Fruit fly (Drosophila melanogaster): Measurements from ENCODE around the gene CG10077.

CG10077 gene

DNA sequence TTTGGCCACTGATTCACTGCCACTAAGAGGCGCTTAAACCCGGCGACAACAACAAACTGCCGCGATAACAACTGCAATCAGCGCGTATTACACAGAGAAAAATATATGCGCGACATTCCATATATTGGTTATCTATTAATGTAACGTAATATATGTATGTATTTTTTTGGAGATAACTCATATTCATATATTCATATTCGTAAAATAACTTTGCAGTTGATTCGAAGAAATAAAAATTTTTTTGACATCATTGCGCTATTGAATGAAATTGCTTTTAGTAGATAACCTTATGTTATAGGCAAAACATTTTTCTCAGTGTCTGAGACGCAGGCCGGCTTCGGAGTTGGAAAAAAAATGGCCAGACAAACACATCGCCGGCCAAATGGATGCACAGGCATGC lies 41.2 kb upstream of the CG10077 start (continued):
- TF ChIP-seq CG6792 (GFP tag; optimal IDR thresholded peaks at IDR 0.05) = peak; percentile 12
- peak; percentile 28 for TF ChIP-seq Sox14 (GFP tag; optimal IDR thresholded peaks at IDR 0.05)
- TF ChIP-seq salr (GFP tag; optimal IDR thresholded peaks at IDR 0.05) = peak in 1 of 2 experiments; percentile 34
- no peak for TF ChIP-seq CG8319 (GFP tag; optimal IDR thresholded peaks at IDR 0.05)
- TF ChIP-seq Sox102F (GFP tag; optimal IDR thresholded peaks at IDR 0.05) = peak; percentile 16
- TF ChIP-seq ss (GFP tag; optimal IDR thresholded peaks at IDR 0.05) = peak in 1 of 2 experiments; percentile 8
- TF ChIP-seq CG31627 (GFP tag; optimal IDR thresholded peaks at IDR 0.05) = peak; percentile 56
- peak; percentile 35 for TF ChIP-seq Ets96B (tag; optimal IDR thresholded peaks at IDR 0.05)
- peak; percentile 79 for TF ChIP-seq eg (GFP tag; IDR thresholded peaks at IDR 0.05)
- peak; percentile 19 for TF ChIP-seq Sox15 (GFP tag; optimal IDR thresholded peaks at IDR 0.05)
- TF ChIP-seq achi (GFP tag; optimal IDR thresholded peaks at IDR 0.05) = peak; percentile 51
- TF ChIP-seq Met (GFP tag; optimal IDR thresholded peaks at IDR 0.05) = peak; percentile 51
- TF ChIP-seq Hr38 (GFP tag; optimal IDR thresholded peaks at IDR 0.05) = no peak
- TF ChIP-seq CG8119 (GFP tag; IDR thresholded peaks at IDR 0.05) = peak; percentile 76
- TF ChIP-seq Lpt (GFP tag; optimal IDR thresholded peaks at IDR 0.05) = peak; percentile 23
- TF ChIP-seq Eip78C (GFP tag) = peak; percentile 85
- TF ChIP-seq CG34406 (GFP tag; optimal IDR thresholded peaks at IDR 0.05) = peak; percentile 39
- peak; percentile 73 for TF ChIP-seq svp (GFP tag)
- no peak for TF ChIP-seq CG6854 (GFP tag; optimal IDR thresholded peaks at IDR 0.05)
- TF ChIP-seq CG10669 (GFP tag; optimal IDR thresholded peaks at IDR 0.05) = peak; percentile 13
- TF ChIP-seq esn (GFP tag; optimal IDR thresholded peaks at IDR 0.05) = peak; percentile 47
- peak; percentile 24 for TF ChIP-seq CG6808 (GFP tag; optimal IDR thresholded peaks at IDR 0.05)
- peak; percentile 54 for TF ChIP-seq OdsH (GFP tag; optimal IDR thresholded peaks at IDR 0.05)
- TF ChIP-seq CG15336 (GFP tag; IDR thresholded peaks at IDR 0.05) = peak; percentile 76
- no peak for TF ChIP-seq Blimp-1 (GFP tag; optimal IDR thresholded peaks at IDR 0.05)
- peak; percentile 64 for TF ChIP-seq pdm3 (GFP tag; optimal IDR thresholded peaks at IDR 0.05)
- peak; percentile 53 for TF ChIP-seq CG4318 (GFP tag; optimal IDR thresholded peaks at IDR 0.05)
- TF ChIP-seq CG16779 (tag; optimal IDR thresholded peaks at IDR 0.05) = no peak
- peak; percentile 21 for TF ChIP-seq cyc (GFP tag; optimal IDR thresholded peaks at IDR 0.05)
- no peak for TF ChIP-seq CG9139 (GFP tag; optimal IDR thresholded peaks at IDR 0.05)
- peak; percentile 84 for TF ChIP-seq Hr4 (GFP tag; optimal IDR thresholded peaks at IDR 0.05)
- peak; percentile 38 for TF ChIP-seq Eip75B (GFP tag; optimal IDR thresholded peaks at IDR 0.05)
- TF ChIP-seq Gug (GFP tag; IDR thresholded peaks at IDR 0.05) = peak; percentile 21; the same call in 1 of the 2 replicates
- no peak for TF ChIP-seq CG11902 (GFP tag; optimal IDR thresholded peaks at IDR 0.05)
- peak; percentile 47 for TF ChIP-seq Hr39 (GFP tag; optimal IDR thresholded peaks at IDR 0.05)

DNA sequence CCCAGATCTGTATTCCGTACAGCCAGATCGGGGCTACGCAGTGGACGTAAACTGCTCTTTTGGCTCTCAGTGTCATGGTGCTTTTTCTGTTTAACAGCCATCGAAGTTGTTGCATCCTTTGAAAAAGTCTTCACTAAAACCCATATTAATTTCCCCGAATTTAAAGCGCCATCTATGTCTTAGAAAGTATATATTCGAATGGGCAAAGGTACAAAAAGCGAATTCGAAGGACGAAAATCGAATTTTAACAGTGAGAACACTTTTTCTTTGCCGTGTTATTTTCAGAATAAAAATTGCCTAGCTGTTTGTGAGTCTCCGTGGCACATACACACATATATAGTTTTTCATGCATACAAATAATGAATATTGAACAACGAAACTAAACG lies 39.7 kb upstream of the CG10077 start:
- TF ChIP-seq vri (GFP tag; optimal IDR thresholded peaks at IDR 0.05) (no peak), net (GFP tag; optimal IDR thresholded peaks at IDR 0.05) (no peak), OdsH (GFP tag; optimal IDR thresholded peaks at IDR 0.05) (no peak), ss (GFP tag; optimal IDR thresholded peaks at IDR 0.05) (no peak), dac (GFP tag; optimal IDR thresholded peaks at IDR 0.05) (no peak), pdm3 (GFP tag; optimal IDR thresholded peaks at IDR 0.05) (no peak), CG6163 (GFP tag; IDR thresholded peaks at IDR 0.05) (no peak), CG6808 (GFP tag; optimal IDR thresholded peaks at IDR 0.05) (no peak), CG1621 (tag; optimal IDR thresholded peaks at IDR 0.05) (no peak), Gug (GFP tag; IDR thresholded peaks at IDR 0.05) (no peak), CG3032 (tag; optimal IDR thresholded peaks at IDR 0.05) (no peak), CG8319 (GFP tag; optimal IDR thresholded peaks at IDR 0.05) (no peak), Ets96B (tag; optimal IDR thresholded peaks at IDR 0.05) (no peak), Smox (GFP tag; optimal IDR thresholded peaks at IDR 0.05) (no peak), CG7368 (GFP tag; optimal IDR thresholded peaks at IDR 0.05) (no peak), lz (GFP tag; optimal IDR thresholded peaks at IDR 0.05) (no peak), Eip75B (GFP tag; optimal IDR thresholded peaks at IDR 0.05) (no peak), CG11762 (GFP tag; optimal IDR thresholded peaks at IDR 0.05; ENCODE audit: insufficient read depth) (no peak), Lpt (GFP tag; optimal IDR thresholded peaks at IDR 0.05) (no peak)

Measured in whole organism, prepupa.